Worm (Caenorhabditis elegans) whole organism, L2 larva: ENCODE data around the gene seip-1.

Source experiments
- C34F6.9 ChIP-seq: fragments of 150-350 bp; optimal IDR thresholded peaks from 2 replicates; lab custom pipeline; 2014; ENCODE audit warnings: missing biosample characterization, missing genetic modification characterization
- F13H6.1 ChIP-seq: sonication (generic microtip); optimal IDR thresholded peaks from 2 replicates; lab custom pipeline; 2016; ENCODE audit warnings: missing genetic modification characterization, missing compliant biosample characterization
- R02D3.7 ChIP-seq: fragments of 150-350 bp; optimal IDR thresholded peaks from 2 replicates; lab custom pipeline; 2014; ENCODE audit warnings: missing biosample characterization, missing genetic modification characterization
- Y55F3AM.14 ChIP-seq: fragments of 200-800 bp; sonication (Bioruptor generic); optimal IDR thresholded peaks from 2 replicates; lab custom pipeline; 2018; ENCODE audit warnings: mild to moderate bottlenecking, missing genetic modification characterization, missing compliant biosample characterization
- ZK546.5 ChIP-seq: sonication (generic microtip); optimal IDR thresholded peaks from 2 replicates; lab custom pipeline; 2017; ENCODE audit warnings: missing biosample characterization, missing genetic modification characterization
- ama-1 ChIP-seq: fragments of 150-350 bp; optimal IDR thresholded peaks from 2 replicates; lab custom pipeline; 2018; ENCODE audit warnings: inconsistent platforms
- blmp-1 ChIP-seq: sonication (generic microtip); optimal IDR thresholded peaks from 2 replicates; lab custom pipeline; 2017; ENCODE audit warnings: missing genetic modification characterization, mild to moderate bottlenecking, missing compliant biosample characterization, antibody characterized with exemption, moderate library complexity; ENCODE audit not compliant: insufficient read depth
- ceh-16 ChIP-seq: fragments of 150-350 bp; optimal IDR thresholded peaks from 2 replicates; lab custom pipeline; 2014; ENCODE audit warnings: missing biosample characterization, missing genetic modification characterization
- ceh-82 ChIP-seq: fragments of 150-350 bp; optimal IDR thresholded peaks from 2 replicates; lab custom pipeline; 2014; ENCODE audit warnings: missing biosample characterization, missing genetic modification characterization
- crh-2 ChIP-seq: sonication (generic microtip); optimal IDR thresholded peaks from 2 replicates; lab custom pipeline; 2017; ENCODE audit warnings: missing biosample characterization, missing genetic modification characterization
- dmd-4 ChIP-seq: sonication (generic microtip); optimal IDR thresholded peaks from 2 replicates; lab custom pipeline; 2017; ENCODE audit warnings: missing biosample characterization, missing genetic modification characterization
- egl-27 ChIP-seq: sonication (generic microtip); optimal IDR thresholded peaks from 3 replicates; lab custom pipeline; 2017; ENCODE audit warnings: missing biosample characterization, missing genetic modification reagents, missing genetic modification characterization
- fos-1 ChIP-seq: fragments of 150-350 bp; optimal IDR thresholded peaks from 2 replicates; lab custom pipeline; 2014; ENCODE audit warnings: missing biosample characterization, missing genetic modification characterization
- gmeb-1 ChIP-seq: fragments of 150-350 bp; optimal IDR thresholded peaks from 2 replicates; lab custom pipeline; 2014; ENCODE audit warnings: missing biosample characterization, missing genetic modification characterization
- lin-11 ChIP-seq: fragments of 150-350 bp; sonication (generic microtip); optimal IDR thresholded peaks from 2 replicates; lab custom pipeline; 2014; ENCODE audit warnings: missing biosample characterization, missing genetic modification characterization, inconsistent platforms, mixed read lengths
- lin-13 ChIP-seq: fragments of 150-350 bp; optimal IDR thresholded peaks from 2 replicates; lab custom pipeline; 2014; ENCODE audit warnings: missing biosample characterization, missing genetic modification reagents, missing genetic modification characterization
- lin-39 ChIP-seq: fragments of 150-350 bp; optimal IDR thresholded peaks from 2 replicates; lab custom pipeline; 2014; ENCODE audit warnings: missing biosample characterization, missing genetic modification reagents, missing genetic modification characterization
- lsy-2 ChIP-seq, 2 experiments: fragments of 150-350 bp in 1 of 2; sonication (generic microtip) in 1 of 2; optimal IDR thresholded peaks; 2 replicates each; lab custom pipeline; 2014 to 2017; ENCODE audit warnings: missing biosample characterization in 2 of 2, missing genetic modification characterization in 2 of 2
- mab-5 ChIP-seq: fragments of 150-350 bp; optimal IDR thresholded peaks from 2 replicates; lab custom pipeline; 2014; ENCODE audit warnings: missing biosample characterization, missing genetic modification characterization
- mbf-1 ChIP-seq: sonication (generic microtip); optimal IDR thresholded peaks from 2 replicates; lab custom pipeline; 2017; ENCODE audit warnings: missing biosample characterization, missing genetic modification characterization
- mdl-1 ChIP-seq, 2 experiments: fragments of 150-350 bp in 1 of 2; sonication (generic microtip) in 1 of 2; optimal IDR thresholded peaks; 2 replicates each; lab custom pipeline; 2017; ENCODE audit warnings: missing biosample characterization in 2 of 2, missing genetic modification characterization in 2 of 2
- nhr-10 ChIP-seq: sonication (generic microtip); optimal IDR thresholded peaks from 2 replicates; lab custom pipeline; 2017; ENCODE audit warnings: missing biosample characterization, missing genetic modification characterization
- nhr-11 ChIP-seq: fragments of 150-350 bp; optimal IDR thresholded peaks from 2 replicates; lab custom pipeline; 2014; ENCODE audit warnings: missing biosample characterization, missing genetic modification characterization
- nhr-12 ChIP-seq: fragments of 150-350 bp; optimal IDR thresholded peaks from 2 replicates; lab custom pipeline; 2014; ENCODE audit warnings: missing biosample characterization, missing genetic modification characterization
- nhr-129 ChIP-seq: fragments of 150-350 bp; optimal IDR thresholded peaks from 2 replicates; lab custom pipeline; 2014; ENCODE audit warnings: missing biosample characterization, missing genetic modification characterization
- nhr-21 ChIP-seq: fragments of 150-350 bp; optimal IDR thresholded peaks from 2 replicates; lab custom pipeline; 2014; ENCODE audit warnings: missing biosample characterization, missing genetic modification characterization
- nhr-23 ChIP-seq: fragments of 150-350 bp; optimal IDR thresholded peaks from 2 replicates; lab custom pipeline; 2014; ENCODE audit warnings: missing biosample characterization, missing genetic modification reagents, missing genetic modification characterization
- nhr-237 ChIP-seq: fragments of 150-350 bp; optimal IDR thresholded peaks from 2 replicates; lab custom pipeline; 2014; ENCODE audit warnings: missing biosample characterization, missing genetic modification characterization
- nhr-25 ChIP-seq: fragments of 150-350 bp; sonication (generic microtip); optimal IDR thresholded peaks from 3 replicates; lab custom pipeline; 2014; ENCODE audit warnings: missing biosample characterization, missing genetic modification characterization
- nhr-6 ChIP-seq: fragments of 150-350 bp; optimal IDR thresholded peaks from 2 replicates; lab custom pipeline; 2014; ENCODE audit warnings: missing biosample characterization, missing genetic modification characterization
- nhr-77 ChIP-seq: fragments of 150-350 bp; optimal IDR thresholded peaks from 2 replicates; lab custom pipeline; 2014; ENCODE audit warnings: missing biosample characterization, missing genetic modification characterization
- peb-1 ChIP-seq: fragments of 150-350 bp; optimal IDR thresholded peaks from 2 replicates; lab custom pipeline; 2014; ENCODE audit warnings: missing biosample characterization, missing genetic modification characterization
- sem-4 ChIP-seq: fragments of 150-350 bp; optimal IDR thresholded peaks from 2 replicates; lab custom pipeline; 2014; ENCODE audit warnings: missing biosample characterization, missing genetic modification reagents, missing genetic modification characterization
- skn-1 ChIP-seq: sonication (generic microtip); optimal IDR thresholded peaks from 2 replicates; lab custom pipeline; 2017; ENCODE audit warnings: missing biosample characterization, missing genetic modification characterization
- sma-3 ChIP-seq: sonication (generic microtip); optimal IDR thresholded peaks from 2 replicates; lab custom pipeline; 2016; ENCODE audit warnings: missing genetic modification reagents, missing genetic modification characterization, missing compliant biosample characterization
- sma-9 ChIP-seq, 2 experiments: fragments of 150-350 bp in 1 of 2; sonication (generic microtip) in 1 of 2; optimal IDR thresholded peaks; 2 replicates each; lab custom pipeline; 2014 to 2016; ENCODE audit warnings: missing genetic modification characterization in 2 of 2, mild to moderate bottlenecking in 1 of 2, missing biosample characterization in 1 of 2, missing compliant biosample characterization in 1 of 2, missing genetic modification reagents in 1 of 2, moderate library complexity in 1 of 2
- snpc-4 ChIP-seq: fragments of 150-350 bp; optimal IDR thresholded peaks from 2 replicates; lab custom pipeline; 2014; ENCODE audit warnings: missing biosample characterization, missing genetic modification characterization
- unc-39 ChIP-seq: fragments of 150-350 bp; optimal IDR thresholded peaks from 2 replicates; lab custom pipeline; 2014; ENCODE audit warnings: missing biosample characterization, missing genetic modification characterization
- unc-55 ChIP-seq: fragments of 150-350 bp; sonication (generic microtip); optimal IDR thresholded peaks from 3 replicates; lab custom pipeline; 2014; ENCODE audit warnings: missing biosample characterization, missing genetic modification reagents, missing genetic modification characterization
- unc-62 ChIP-seq: fragments of 150-350 bp; optimal IDR thresholded peaks from 2 replicates; lab custom pipeline; 2014; ENCODE audit warnings: missing biosample characterization, missing genetic modification reagents, missing genetic modification characterization
- zag-1 ChIP-seq: fragments of 150-350 bp; optimal IDR thresholded peaks from 2 replicates; lab custom pipeline; 2014; ENCODE audit warnings: missing biosample characterization, missing genetic modification characterization
- ztf-1 ChIP-seq: fragments of 200-800 bp; sonication (Bioruptor generic); conservative IDR thresholded peaks from 2 replicates; pipeline ENCODE4 v1.3.6; 2022; ENCODE audit warnings: missing genetic modification characterization, missing compliant biosample characterization
- ztf-4 ChIP-seq: fragments of 150-350 bp; optimal IDR thresholded peaks from 2 replicates; lab custom pipeline; 2014; ENCODE audit warnings: missing biosample characterization, missing genetic modification characterization

Gene seip-1

ce11 chrV:6022076-6022475, 31.0 kb downstream of the seip-1 start:
- TF ChIP-seq crh-2 (tag; lab: Kevin White, UChicago) (no peak), sem-4 (tag; lab: Kevin White, UChicago) (no peak), unc-62 (no peak), nhr-6 (tag; lab: Kevin White, UChicago) (no peak), nhr-129 (tag; lab: Kevin White, UChicago) (peak; percentile 51), nhr-237 (tag; lab: Kevin White, UChicago) (no peak), nhr-21 (tag; lab: Kevin White, UChicago) (peak; percentile 46), peb-1 (tag; lab: Kevin White, UChicago) (no peak), unc-39 (tag; lab: Kevin White, UChicago) (no peak), nhr-23 (no peak), nhr-77 (tag; lab: Kevin White, UChicago) (no peak), ZK546.5 (tag; lab: Kevin White, UChicago) (no peak), blmp-1 (tag; lab: Kevin White, UChicago) (no peak), C34F6.9 (no peak), ceh-82 (tag; lab: Kevin White, UChicago) (no peak), nhr-12 (tag; lab: Kevin White, UChicago) (no peak), nhr-25 (tag; lab: Kevin White, UChicago) (peak; percentile 54), ama-1 (lab: Kevin White, UChicago) (no peak), lsy-2 (tag; optimal IDR thresholded peaks at IDR 0.05; lab: Kevin White, UChicago) (no peak)

DNA sequence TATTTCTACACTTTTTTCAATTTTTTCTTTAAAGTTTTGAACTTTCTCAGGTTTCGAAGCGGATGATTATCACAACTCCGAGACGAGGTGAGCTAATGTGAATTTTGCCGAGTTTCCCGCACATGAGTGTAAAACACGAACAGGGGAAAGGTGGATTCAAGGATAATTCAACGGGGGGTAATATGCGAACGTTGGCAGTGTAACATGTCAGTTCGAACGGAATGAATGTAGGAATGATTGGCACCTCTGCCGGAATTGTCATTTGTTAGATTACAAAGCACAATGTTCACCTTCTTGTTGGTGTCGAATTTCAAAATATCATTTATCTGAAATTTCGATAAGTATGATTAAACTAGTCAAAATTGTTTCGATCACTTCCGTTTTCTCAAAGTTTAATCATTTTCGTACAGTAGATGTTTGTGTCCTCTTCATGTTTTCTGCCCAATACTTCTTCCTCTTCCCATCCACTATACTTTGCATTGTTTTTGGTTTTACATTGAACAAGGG, 34.0 kb downstream of the seip-1 start, which contains the start of gene picc-1:
TSS of gene picc-1 (plus strand) at position 51 of the 507 bp plus-strand sequence.
- TF ChIP-seq nhr-10 (no peak), lin-13 (GFP tag; lab: Kevin White, UChicago) (no peak), mbf-1 (no peak), mab-5 (tag; lab: Kevin White, UChicago) (no peak), ZK546.5 (tag; lab: Kevin White, UChicago) (no peak), ztf-4 (tag; lab: Kevin White, UChicago) (no peak), unc-39 (tag; lab: Kevin White, UChicago) (no peak), lsy-2 (tag; optimal IDR thresholded peaks at IDR 0.05; lab: Kevin White, UChicago) (peak in 1 of 2 experiments; percentile 32), sma-9 (GFP tag; optimal IDR thresholded peaks at IDR 0.05; lab: Kevin White, UChicago) (no peak), sma-9 (tag; optimal IDR thresholded peaks at IDR 0.05; lab: Kevin White, UChicago) (no peak), crh-2 (tag; lab: Kevin White, UChicago) (no peak), nhr-23 (no peak), lin-11 (no peak), gmeb-1 (tag; lab: Kevin White, UChicago) (no peak), ama-1 (lab: Kevin White, UChicago) (no peak), nhr-11 (no peak), egl-27 (tag; lab: Kevin White, UChicago) (no peak), nhr-21 (tag; lab: Kevin White, UChicago) (peak; percentile 28), nhr-25 (tag; lab: Kevin White, UChicago) (peak; percentile 18), mdl-1 (tag; optimal IDR thresholded peaks at IDR 0.05; lab: Kevin White, UChicago) (no peak), snpc-4 (tag; lab: Kevin White, UChicago) (no peak)

DNA sequence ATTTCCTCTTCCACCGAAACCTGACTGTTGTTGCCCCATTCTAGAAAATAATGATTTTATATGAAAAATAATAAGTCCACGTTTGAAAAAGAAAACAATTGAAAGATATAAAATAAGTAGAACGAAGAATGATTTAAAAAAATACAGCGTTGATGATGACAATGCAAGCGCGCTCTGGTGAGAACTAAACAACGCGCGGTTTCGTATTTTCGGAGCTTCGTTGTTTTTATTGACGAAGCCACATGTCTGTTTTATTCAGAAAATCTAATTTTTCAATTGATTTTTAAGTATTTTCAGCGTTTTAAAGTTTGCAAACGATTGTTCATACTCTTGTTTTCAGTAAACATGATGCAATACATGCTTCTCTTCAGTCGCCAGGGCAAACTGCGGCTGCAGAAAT, 35.4 kb downstream of the seip-1 start, which contains the start of the genes rpt-2 and aps-1:
TSS of gene rpt-2 (minus strand) at position 40 of the 400 bp plus-strand sequence.
TSS of gene aps-1 (plus strand) at position 341 of the 400 bp plus-strand sequence.
- TF ChIP-seq nhr-10 (no peak), ztf-4 (tag; lab: Kevin White, UChicago) (peak; percentile 68), C34F6.9 (peak; percentile 94), gmeb-1 (tag; lab: Kevin White, UChicago) (peak; percentile 84), ama-1 (lab: Kevin White, UChicago) (peak; percentile 71), mab-5 (tag; lab: Kevin White, UChicago) (peak; percentile 84), lin-13 (GFP tag; lab: Kevin White, UChicago) (peak; percentile 84), ZK546.5 (tag; lab: Kevin White, UChicago) (no peak), nhr-6 (tag; lab: Kevin White, UChicago) (peak; percentile 85), Y55F3AM.14 (GFP tag; lab: Kevin White, UChicago) (no peak), nhr-129 (tag; lab: Kevin White, UChicago) (peak; percentile 87), F13H6.1 (tag; lab: Kevin White, UChicago) (peak; percentile 76), fos-1 (tag; lab: Kevin White, UChicago) (no peak), nhr-237 (tag; lab: Kevin White, UChicago) (no peak), egl-27 (tag; lab: Kevin White, UChicago) (peak; percentile 25), lin-11 (no peak), nhr-12 (tag; lab: Kevin White, UChicago) (no peak), crh-2 (tag; lab: Kevin White, UChicago) (peak; percentile 93), nhr-25 (tag; lab: Kevin White, UChicago) (peak; percentile 68), mdl-1 (tag; optimal IDR thresholded peaks at IDR 0.05; lab: Kevin White, UChicago) (peak in 1 of 2 experiments; percentile 18), ceh-16 (tag; lab: Kevin White, UChicago) (peak; percentile 11), unc-55 (GFP tag; lab: Kevin White, UChicago) (peak; percentile 96), nhr-77 (tag; lab: Kevin White, UChicago) (no peak), skn-1 (tag; lab: Kevin White, UChicago) (peak; percentile 99), sma-9 (GFP tag; optimal IDR thresholded peaks at IDR 0.05; lab: Kevin White, UChicago) (peak; percentile 89), sma-9 (tag; optimal IDR thresholded peaks at IDR 0.05; lab: Kevin White, UChicago) (no peak), zag-1 (tag; lab: Kevin White, UChicago) (peak; percentile 20), unc-39 (tag; lab: Kevin White, UChicago) (no peak), lin-39 (tag; lab: Kevin White, UChicago) (no peak), peb-1 (tag; lab: Kevin White, UChicago) (no peak), dmd-4 (tag; lab: Kevin White, UChicago) (no peak), nhr-11 (no peak), R02D3.7 (tag; lab: Kevin White, UChicago) (no peak), ztf-1 (no peak), sma-3 (GFP tag; lab: Kevin White, UChicago) (peak; percentile 83), blmp-1 (tag; lab: Kevin White, UChicago) (peak; percentile 59), snpc-4 (tag; lab: Kevin White, UChicago) (peak; percentile 71)
